Fruit fly (Drosophila melanogaster) whole organism, embryonic: ENCODE data around the gene mRpS30.

Source experiments
- B-H1 ChIP-seq: fragments of 200-800 bp; sonication (Bioruptor generic); IDR thresholded peaks from 3 replicates; pipeline ENCODE4 v1.3.6; 2022; ENCODE audit warnings: missing biosample characterization, missing genetic modification characterization
- BEAF-32 ChIP-seq: fragments of 200-800 bp; sonication (Bioruptor generic); optimal IDR thresholded peaks from 3 replicates; lab custom pipeline; 2017; ENCODE audit warnings: missing biosample characterization, missing genetic modification characterization, mild to moderate bottlenecking, moderate library complexity, missing genetic modification reagents
- Bdp1 ChIP-seq: fragments of 200-800 bp; sonication (Bioruptor generic); optimal IDR thresholded peaks from 3 replicates; lab custom pipeline; 2016; ENCODE audit warnings: missing biosample characterization, missing genetic modification characterization
- CG10274 ChIP-seq: fragments of 200-800 bp; sonication (Bioruptor generic); optimal IDR thresholded peaks from 3 replicates; lab custom pipeline; 2017; ENCODE audit warnings: missing biosample characterization, mild to moderate bottlenecking, missing genetic modification characterization
- CG12942 ChIP-seq: fragments of 200-800 bp; sonication (Bioruptor generic); optimal IDR thresholded peaks from 3 replicates; lab custom pipeline; 2016; ENCODE audit warnings: missing biosample characterization, missing genetic modification characterization
- CG17186 ChIP-seq: fragments of 200-800 bp; sonication (Bioruptor generic); optimal IDR thresholded peaks from 3 replicates; lab custom pipeline; 2017; ENCODE audit warnings: missing biosample characterization, missing genetic modification reagents, missing genetic modification characterization
- CG1832 ChIP-seq: fragments of 200-800 bp; sonication (Bioruptor generic); optimal IDR thresholded peaks from 2 replicates; lab custom pipeline; 2017; ENCODE audit warnings: missing biosample characterization, mild to moderate bottlenecking, missing genetic modification characterization, inconsistent platforms
- CG18476 ChIP-seq: fragments of 200-800 bp; sonication (Bioruptor generic); optimal IDR thresholded peaks from 2 replicates; lab custom pipeline; 2016; ENCODE audit warnings: missing biosample characterization, mild to moderate bottlenecking, missing genetic modification characterization
- CG2199 ChIP-seq: fragments of 200-800 bp; sonication (Bioruptor generic); IDR thresholded peaks from 3 replicates; pipeline ENCODE4 v1.3.6; 2022; ENCODE audit warnings: missing biosample characterization, missing genetic modification characterization
- CG3995 ChIP-seq: fragments of 200-800 bp; sonication (Bioruptor generic); optimal IDR thresholded peaks from 3 replicates; lab custom pipeline; 2016; ENCODE audit warnings: missing biosample characterization, missing genetic modification characterization
- CG5953 ChIP-seq: fragments of 200-800 bp; sonication (Bioruptor generic); IDR thresholded peaks from 2 replicates; pipeline ENCODE4 v1.3.6; 2022; ENCODE audit warnings: missing biosample characterization, missing genetic modification characterization
- CG6791 ChIP-seq: fragments of 200-800 bp; sonication (Bioruptor generic); IDR thresholded peaks from 3 replicates; pipeline ENCODE4 v1.3.6; 2022; ENCODE audit warnings: missing biosample characterization, missing genetic modification characterization; ENCODE audit not compliant: partially characterized antibody
- CG7271 ChIP-seq: fragments of 200-800 bp; sonication (Bioruptor generic); optimal IDR thresholded peaks from 2 replicates; lab custom pipeline; 2018; ENCODE audit warnings: missing biosample characterization, mild to moderate bottlenecking, missing genetic modification characterization, moderate library complexity
- CG7357 ChIP-seq: fragments of 200-800 bp; sonication (Bioruptor generic); IDR thresholded peaks from 3 replicates; pipeline ENCODE4 v1.3.6; 2022; ENCODE audit warnings: missing biosample characterization, missing genetic modification characterization
- CG8281 ChIP-seq: fragments of 200-800 bp; sonication (Bioruptor generic); optimal IDR thresholded peaks from 2 replicates; lab custom pipeline; 2018; ENCODE audit warnings: missing biosample characterization, mild to moderate bottlenecking, missing genetic modification characterization, moderate library complexity
- CG8478 ChIP-seq: fragments of >200 bp; optimal IDR thresholded peaks from 2 replicates; lab custom pipeline; 2018
- CG8944 ChIP-seq: fragments of 200-800 bp; sonication (Bioruptor generic); optimal IDR thresholded peaks from 3 replicates; lab custom pipeline; 2016; ENCODE audit warnings: missing biosample characterization, missing genetic modification characterization
- CkIIα-i1 ChIP-seq: fragments of 200-800 bp; sonication (Bioruptor generic); IDR thresholded peaks from 2 replicates; pipeline ENCODE4 v1.3.6; 2022; ENCODE audit warnings: missing biosample characterization, missing genetic modification characterization
- CoRest ChIP-seq: fragments of 200-800 bp; sonication (Bioruptor generic); optimal IDR thresholded peaks from 3 replicates; lab custom pipeline; 2018; ENCODE audit warnings: missing biosample characterization, mild to moderate bottlenecking, missing genetic modification characterization, moderate library complexity
- D ChIP-seq, 2 experiments: fragments of 200-800 bp in 1 of 2; fragments of >200 bp in 1 of 2; sonication (Bioruptor generic) in 1 of 2; optimal IDR thresholded peaks; 2 replicates in 1 of 2; 3 replicates in 1 of 2; lab custom pipeline; 2017; ENCODE audit warnings: mild to moderate bottlenecking in 1 of 2, missing biosample characterization in 1 of 2, missing genetic modification characterization in 1 of 2, missing genetic modification reagents in 1 of 2
- D19A ChIP-seq: fragments of 200-800 bp; optimal IDR thresholded peaks from 3 replicates; lab custom pipeline; 2019; ENCODE audit warnings: missing biosample characterization, mild to moderate bottlenecking, missing genetic modification characterization, moderate library complexity
- Dip3 ChIP-seq: fragments of 200-800 bp; sonication (Bioruptor generic); optimal IDR thresholded peaks from 3 replicates; lab custom pipeline; 2016; ENCODE audit warnings: missing biosample characterization, missing genetic modification characterization
- Dp ChIP-seq: fragments of 200-800 bp; sonication (Bioruptor generic); optimal IDR thresholded peaks from 2 replicates; lab custom pipeline; 2018; ENCODE audit warnings: missing biosample characterization, mild to moderate bottlenecking, missing genetic modification characterization, moderate library complexity
- HLHmδ ChIP-seq: fragments of 200-800 bp; sonication (Bioruptor generic); optimal IDR thresholded peaks from 2 replicates; lab custom pipeline; 2018; ENCODE audit warnings: missing biosample characterization, mild to moderate bottlenecking, missing genetic modification characterization, moderate library complexity
- Hmx ChIP-seq: fragments of 200-800 bp; sonication (Bioruptor generic); optimal IDR thresholded peaks from 2 replicates; lab custom pipeline; 2016; ENCODE audit warnings: missing biosample characterization, missing genetic modification characterization
- Jarid2 ChIP-seq: fragments of 200-800 bp; sonication (Bioruptor generic); optimal IDR thresholded peaks from 3 replicates; lab custom pipeline; 2017; ENCODE audit warnings: mild to moderate bottlenecking, missing biosample characterization, missing genetic modification reagents, missing genetic modification characterization
- Mad ChIP-seq: fragments of 200-800 bp; sonication (Bioruptor generic); optimal IDR thresholded peaks from 2 replicates; lab custom pipeline; 2016; ENCODE audit warnings: missing biosample characterization, missing genetic modification characterization
- Poxn ChIP-seq: fragments of 200-800 bp; sonication (Bioruptor generic); IDR thresholded peaks from 2 replicates; pipeline ENCODE4 v1.3.6; 2022; ENCODE audit warnings: missing biosample characterization, missing genetic modification characterization
- Rx ChIP-seq: fragments of 200-800 bp; sonication (Bioruptor generic); IDR thresholded peaks from 2 replicates; pipeline ENCODE4 v1.3.6; 2022; ENCODE audit warnings: missing biosample characterization, missing genetic modification characterization
- Scr ChIP-seq: fragments of 200-800 bp; sonication (Bioruptor generic); IDR thresholded peaks from 2 replicates; pipeline ENCODE4 v1.3.6; 2022; ENCODE audit warnings: missing biosample characterization, missing genetic modification characterization; ENCODE audit not compliant: partially characterized antibody
- ase ChIP-seq: fragments of 200-800 bp; sonication (Bioruptor generic); IDR thresholded peaks from 3 replicates; pipeline ENCODE4 v1.3.6; 2022; ENCODE audit warnings: missing biosample characterization, missing genetic modification characterization
- cas ChIP-seq: fragments of 200-800 bp; sonication (Bioruptor generic); IDR thresholded peaks from 2 replicates; pipeline ENCODE4 v1.3.6; 2022; ENCODE audit warnings: missing biosample characterization, missing genetic modification characterization
- cg ChIP-seq: fragments of 200-800 bp; sonication (Bioruptor generic); optimal IDR thresholded peaks from 3 replicates; lab custom pipeline; 2019; ENCODE audit warnings: missing biosample characterization, mild to moderate bottlenecking, missing genetic modification characterization, moderate library complexity
- dysf ChIP-seq: fragments of 200-800 bp; sonication (Bioruptor generic); IDR thresholded peaks from 3 replicates; pipeline ENCODE4 v1.3.6; 2022; ENCODE audit warnings: missing biosample characterization, missing genetic modification characterization
- ewg ChIP-seq: fragments of 200-800 bp; sonication (Bioruptor generic); optimal IDR thresholded peaks from 3 replicates; lab custom pipeline; 2017; ENCODE audit warnings: mild to moderate bottlenecking, missing biosample characterization, missing genetic modification reagents, missing genetic modification characterization
- fd3F ChIP-seq: fragments of 200-800 bp; sonication (Bioruptor generic); optimal IDR thresholded peaks from 2 replicates; lab custom pipeline; 2018; ENCODE audit warnings: missing biosample characterization, mild to moderate bottlenecking, missing genetic modification characterization, moderate library complexity
- fd96Cb ChIP-seq: fragments of 200-800 bp; sonication (Bioruptor generic); optimal IDR thresholded peaks from 2 replicates; lab custom pipeline; 2018; ENCODE audit warnings: missing biosample characterization, mild to moderate bottlenecking, missing genetic modification characterization, moderate library complexity
- gsb-n ChIP-seq: fragments of 200-800 bp; sonication (Bioruptor generic); optimal IDR thresholded peaks from 3 replicates; lab custom pipeline; 2018; ENCODE audit warnings: missing biosample characterization, mild to moderate bottlenecking, missing genetic modification characterization
- inv ChIP-seq: fragments of 200-800 bp; sonication (Bioruptor generic); IDR thresholded peaks from 2 replicates; pipeline ENCODE4 v1.3.6; 2022; ENCODE audit warnings: missing biosample characterization, missing genetic modification characterization; ENCODE audit not compliant: partially characterized antibody
- kah ChIP-seq: fragments of 200-800 bp; sonication (Bioruptor generic); optimal IDR thresholded peaks from 2 replicates; lab custom pipeline; 2018; ENCODE audit warnings: missing biosample characterization, mild to moderate bottlenecking, missing genetic modification characterization
- mam ChIP-seq: fragments of 200-800 bp; sonication (Bioruptor generic); optimal IDR thresholded peaks from 3 replicates; lab custom pipeline; 2016; ENCODE audit warnings: missing biosample characterization, missing genetic modification characterization
- peb ChIP-seq: fragments of 200-800 bp; sonication (Bioruptor generic); IDR thresholded peaks from 2 replicates; pipeline ENCODE4 v1.3.6; 2022; ENCODE audit warnings: missing biosample characterization, missing genetic modification characterization
- phol ChIP-seq: fragments of 200-800 bp; sonication (Bioruptor generic); optimal IDR thresholded peaks from 3 replicates; lab custom pipeline; 2018; ENCODE audit warnings: missing biosample characterization, mild to moderate bottlenecking, missing genetic modification characterization, moderate library complexity
- psq ChIP-seq: fragments of 200-800 bp; sonication (Bioruptor generic); optimal IDR thresholded peaks from 2 replicates; lab custom pipeline; 2017; ENCODE audit warnings: missing biosample characterization, missing genetic modification characterization
- sd ChIP-seq: fragments of 200-800 bp; sonication (Bioruptor generic); optimal IDR thresholded peaks from 3 replicates; lab custom pipeline; 2018; ENCODE audit warnings: missing biosample characterization, mild to moderate bottlenecking, missing genetic modification characterization, moderate library complexity
- sob ChIP-seq: fragments of 200-800 bp; sonication (Bioruptor generic); IDR thresholded peaks from 2 replicates; pipeline ENCODE4 v1.3.6; 2022; ENCODE audit warnings: missing biosample characterization, missing genetic modification characterization
- tin ChIP-seq: fragments of 200-800 bp; sonication (Bioruptor generic); optimal IDR thresholded peaks from 3 replicates; lab custom pipeline; 2016; ENCODE audit warnings: missing biosample characterization, missing genetic modification characterization
- tna ChIP-seq: fragments of 200-800 bp; sonication (Bioruptor generic); IDR thresholded peaks from 2 replicates; pipeline ENCODE4 v1.3.6; 2022; ENCODE audit warnings: missing biosample characterization, missing genetic modification characterization; ENCODE audit not compliant: partially characterized antibody
- vvl ChIP-seq: fragments of 200-800 bp; sonication (Bioruptor generic); IDR thresholded peaks from 2 replicates; pipeline ENCODE4 v1.3.6; 2022; ENCODE audit warnings: missing biosample characterization, missing genetic modification characterization

The mRpS30 gene

DNA sequence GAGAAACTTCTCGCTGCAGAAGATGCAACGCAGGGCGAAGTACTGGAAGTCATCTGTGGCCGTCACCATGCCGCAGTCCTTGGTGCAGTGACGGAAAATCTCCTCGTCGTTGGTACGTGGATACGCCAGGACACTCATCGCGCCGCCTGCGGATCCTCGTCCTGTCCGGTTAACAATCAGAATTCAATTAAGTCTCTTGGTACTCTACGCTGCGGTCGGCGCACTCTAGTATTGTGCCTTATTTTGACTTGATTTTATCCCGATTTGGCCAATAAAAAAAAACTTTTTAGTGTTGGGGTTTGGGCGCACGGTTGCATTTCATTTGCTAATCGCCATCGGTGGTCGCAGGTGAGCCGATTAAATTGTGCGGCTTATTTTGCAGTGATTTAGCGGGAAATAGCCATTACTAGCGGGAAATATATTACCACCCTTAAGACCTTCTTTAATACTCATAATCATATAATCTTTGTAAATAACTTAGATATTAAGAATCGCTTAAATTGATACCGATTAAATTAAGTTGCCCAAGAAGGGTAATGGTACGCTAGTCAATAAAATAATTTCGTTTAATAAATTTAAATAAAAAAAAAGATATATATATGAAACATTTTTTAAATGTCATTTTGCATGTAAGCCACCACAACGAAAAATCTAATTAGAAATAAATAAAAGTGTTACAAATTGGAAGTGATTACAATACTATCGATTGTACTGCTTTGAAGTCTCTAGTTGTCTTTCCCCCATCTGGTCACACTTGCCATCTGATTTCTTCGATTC lies 39.8 kb upstream of the mRpS30 start, which contains the start of the genes CG8944 and CCT6 (continued):
- TF ChIP-seq CG5953 (GFP tag; lab: Robert Waterston, UW): no peak
- no peak for TF ChIP-seq gsb-n (tag; lab: Kevin White, UChicago)
- no peak for TF ChIP-seq fd96Cb (tag; lab: Kevin White, UChicago)
- no peak for TF ChIP-seq CG10274
- TF ChIP-seq CkIIα-i1 (GFP tag; lab: Robert Waterston, UW): no peak
- no peak for TF ChIP-seq D (optimal IDR thresholded peaks at IDR 0.05; lab: Kevin White, UChicago)
- TF ChIP-seq D (GFP tag; optimal IDR thresholded peaks at IDR 0.05; lab: Kevin White, UChicago): no peak
- TF ChIP-seq CG6791 (GFP tag; lab: Robert Waterston, UW): peak; percentile 58; the same call in 1 of the 3 replicates
- TF ChIP-seq CG8478 (lab: Kevin White, UChicago): no peak
- TF ChIP-seq Dip3 (GFP tag; lab: Kevin White, UChicago): no peak
- no peak for TF ChIP-seq CG8281 (tag; lab: Kevin White, UChicago)
- TF ChIP-seq CG7271 (tag; lab: Kevin White, UChicago): no peak
- TF ChIP-seq Scr: peak; percentile 57
- TF ChIP-seq kah (GFP tag; lab: Kevin White, UChicago): no peak
- no peak for TF ChIP-seq fd3F (GFP tag; lab: Kevin White, UChicago)
- no peak for TF ChIP-seq peb
- TF ChIP-seq CoRest (tag; lab: Kevin White, UChicago): peak; percentile 45
- no peak for TF ChIP-seq ase (GFP tag; lab: Robert Waterston, UW)
- TF ChIP-seq CG7357: no peak
- TF ChIP-seq dysf (GFP tag; lab: Robert Waterston, UW): no peak
- TF ChIP-seq Jarid2 (GFP tag; lab: Kevin White, UChicago): no peak
- no peak for TF ChIP-seq B-H1
- no peak for TF ChIP-seq HLHmδ
- TF ChIP-seq cg (GFP tag; lab: Kevin White, UChicago): no peak
- no peak for TF ChIP-seq psq (GFP tag; lab: Kevin White, UChicago)
- TF ChIP-seq mam (GFP tag; lab: Kevin White, UChicago): no peak
- TF ChIP-seq Rx: no peak
- TF ChIP-seq tna (GFP tag; lab: Robert Waterston, UW): no peak
- no peak for TF ChIP-seq sd (tag; lab: Kevin White, UChicago)
- TF ChIP-seq CG8944: no peak
- no peak for TF ChIP-seq ewg
- TF ChIP-seq Poxn (GFP tag; lab: Robert Waterston, UW): no peak
- TF ChIP-seq CG3995 (GFP tag; lab: Kevin White, UChicago): peak; percentile 91
- 0 out of 2 replicates have a peak, but pooled peaks have one; percentile 33 for TF ChIP-seq inv
- no peak for TF ChIP-seq cas
- TF ChIP-seq D19A: peak; percentile 17
- TF ChIP-seq sob (GFP tag; lab: Robert Waterston, UW): no peak
- TF ChIP-seq phol (tag; lab: Kevin White, UChicago): peak; percentile 36
- no peak for TF ChIP-seq Hmx (GFP tag; lab: Kevin White, UChicago)
- no peak for TF ChIP-seq Bdp1
- TF ChIP-seq CG2199 (GFP tag; lab: Robert Waterston, UW): no peak
- no peak for TF ChIP-seq CG18476
- TF ChIP-seq CG12942 (GFP tag; lab: Kevin White, UChicago): no peak
- no peak for TF ChIP-seq CG17186 (GFP tag; lab: Kevin White, UChicago)
- no peak for TF ChIP-seq vvl (GFP tag; lab: Robert Waterston, UW)
- TF ChIP-seq tin (GFP tag; lab: Kevin White, UChicago): peak; percentile 14
- peak; percentile 65 for TF ChIP-seq BEAF-32
- TF ChIP-seq CG1832 (GFP tag; lab: Kevin White, UChicago): no peak
- no peak for TF ChIP-seq Dp (GFP tag; lab: Kevin White, UChicago)
- no peak for TF ChIP-seq Mad (GFP tag; lab: Kevin White, UChicago)
